Fruit fly (Drosophila melanogaster): ENCODE results near the gene toc.

The toc gene

DNA sequence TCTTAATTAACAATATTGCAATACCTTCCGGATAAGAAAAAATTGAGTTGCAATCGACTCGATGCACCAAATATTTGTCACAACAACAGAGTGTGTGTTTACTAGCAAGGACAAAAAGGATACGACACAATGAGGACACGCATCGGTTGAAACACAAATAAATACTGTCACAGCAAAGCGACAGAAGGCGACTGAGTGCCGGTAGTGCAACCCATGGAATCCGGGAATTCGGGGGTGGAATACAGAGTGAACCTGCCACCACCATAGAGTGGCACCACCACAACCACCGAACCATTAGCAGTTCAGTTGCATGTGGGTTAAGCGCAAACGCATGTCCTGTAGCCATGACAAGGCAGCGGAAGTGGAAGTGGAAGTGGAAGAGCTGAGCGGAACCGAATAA lies 14.2 kb downstream of the toc start:
- TF ChIP-seq ttk (optimal IDR thresholded peaks at IDR 0.05) (no peak), psq (optimal IDR thresholded peaks at IDR 0.05) (no peak), Sin3A (optimal IDR thresholded peaks at IDR 0.05) (no peak), Myc (optimal IDR thresholded peaks at IDR 0.05) (no peak), insv (optimal IDR thresholded peaks at IDR 0.05) (no peak), h (optimal IDR thresholded peaks at IDR 0.05) (no peak)

- no peak for TF ChIP-seq Myc (optimal IDR thresholded peaks at IDR 0.05)
- TF ChIP-seq Sin3A (optimal IDR thresholded peaks at IDR 0.05) = no peak
- TF ChIP-seq psq (optimal IDR thresholded peaks at IDR 0.05) = no peak
- TF ChIP-seq h (optimal IDR thresholded peaks at IDR 0.05) = no peak
Observed at dm6 chr2L:3128335-3128734, 16.3 kb downstream of the toc start, which contains the start of gene CG15403. CG15403 (plus strand) TSS chr2L:3128635.

- TF ChIP-seq psq (optimal IDR thresholded peaks at IDR 0.05) (no peak), Myc (optimal IDR thresholded peaks at IDR 0.05) (no peak)
Observed at dm6 chr2L:3127813-3128212, 16.8 kb downstream of the toc start.

- TF ChIP-seq Myc (optimal IDR thresholded peaks at IDR 0.05) (no peak), h (optimal IDR thresholded peaks at IDR 0.05) (no peak), insv (optimal IDR thresholded peaks at IDR 0.05) (no peak), Sin3A (optimal IDR thresholded peaks at IDR 0.05) (no peak), psq (optimal IDR thresholded peaks at IDR 0.05) (no peak), ttk (optimal IDR thresholded peaks at IDR 0.05) (no peak)
Observed at dm6 chr2L:3124500-3124977, 20.0 kb downstream of the toc start.

DNA sequence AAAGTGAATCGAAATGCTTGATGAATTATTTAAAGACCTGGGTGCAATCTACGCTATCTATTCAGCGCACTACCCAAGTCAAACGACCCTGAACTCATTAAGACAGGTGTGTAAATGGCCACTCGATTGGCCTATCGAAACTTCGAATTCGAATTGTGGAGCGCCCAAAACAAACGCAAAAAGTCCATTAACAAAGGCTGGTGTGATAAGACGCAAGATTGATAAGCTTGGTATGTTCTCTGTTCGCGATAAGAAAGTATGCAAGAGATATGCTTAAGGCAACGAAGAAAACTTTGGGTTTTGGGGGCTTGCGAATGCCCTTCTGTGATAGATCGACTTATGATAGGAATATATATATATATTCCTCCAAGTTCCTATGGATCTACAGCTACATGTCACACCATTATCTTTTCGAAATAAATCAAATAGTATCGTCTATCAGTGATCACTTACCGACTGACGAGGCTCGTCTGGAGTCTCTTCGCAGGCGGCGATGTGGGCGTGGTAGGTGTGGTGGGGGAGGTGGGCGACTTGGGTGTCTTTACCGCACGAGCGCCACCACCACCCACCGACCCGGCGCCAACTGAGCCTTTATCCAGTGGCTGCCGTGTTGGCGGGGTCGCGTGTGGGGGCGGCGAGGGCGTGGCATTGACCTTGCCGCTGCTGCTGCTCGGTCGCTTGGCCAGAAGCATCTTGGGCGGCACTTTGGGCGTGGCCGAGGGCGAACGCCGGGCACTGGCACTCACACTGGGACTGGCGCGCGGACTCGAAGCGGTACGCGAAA lies 20.8 kb downstream of the toc start:
- no peak for TF ChIP-seq Myc (optimal IDR thresholded peaks at IDR 0.05)
- no peak for TF ChIP-seq psq (optimal IDR thresholded peaks at IDR 0.05)
- TF ChIP-seq insv (optimal IDR thresholded peaks at IDR 0.05) = no peak
- no peak for TF ChIP-seq Sin3A (optimal IDR thresholded peaks at IDR 0.05)
- no peak for TF ChIP-seq ttk (optimal IDR thresholded peaks at IDR 0.05)
- TF ChIP-seq h (optimal IDR thresholded peaks at IDR 0.05) = no peak

DNA sequence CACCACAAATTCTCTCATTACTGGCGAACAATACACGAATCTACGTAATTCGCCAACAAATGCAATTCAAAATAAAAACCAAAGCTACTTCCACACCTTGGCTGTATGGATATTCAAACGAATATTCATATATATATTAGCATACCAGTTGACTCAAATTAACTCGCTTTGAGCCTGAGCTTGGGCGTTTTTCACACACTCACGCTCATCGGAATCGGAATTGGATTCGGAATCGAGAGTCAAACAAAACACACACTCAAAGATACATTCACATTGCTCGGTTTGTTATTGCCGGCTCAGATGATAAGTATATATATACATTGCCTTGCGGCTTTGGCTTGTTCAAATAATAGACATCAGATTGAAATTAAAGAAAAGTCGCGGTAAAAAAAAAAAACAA lies 22.4 kb downstream of the toc start:
- TF ChIP-seq Myc (optimal IDR thresholded peaks at IDR 0.05) (no peak), Sin3A (optimal IDR thresholded peaks at IDR 0.05) (no peak), insv (optimal IDR thresholded peaks at IDR 0.05) (no peak), psq (optimal IDR thresholded peaks at IDR 0.05) (no peak), h (optimal IDR thresholded peaks at IDR 0.05) (no peak), ttk (optimal IDR thresholded peaks at IDR 0.05) (no peak)

DNA sequence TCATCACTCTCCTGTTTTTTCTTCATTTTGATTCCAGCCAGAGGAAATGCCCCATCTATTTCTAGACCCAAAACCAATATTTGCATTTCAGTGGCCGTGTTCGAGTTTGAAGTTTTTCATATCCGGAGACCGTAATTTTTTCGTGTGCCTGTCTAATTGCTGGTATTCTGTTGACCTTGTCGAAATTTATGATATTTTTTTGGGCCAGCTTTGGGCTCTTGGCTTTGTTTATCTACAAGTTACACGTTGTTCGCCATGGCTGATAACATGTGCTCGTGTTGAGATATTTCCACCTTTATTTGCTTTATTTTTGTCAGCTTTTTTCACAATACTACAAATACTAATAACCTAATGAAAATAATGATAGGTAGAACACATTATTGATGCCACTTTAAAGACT lies 22.8 kb downstream of the toc start:
- TF ChIP-seq Myc (optimal IDR thresholded peaks at IDR 0.05) (no peak), psq (optimal IDR thresholded peaks at IDR 0.05) (no peak), insv (optimal IDR thresholded peaks at IDR 0.05) (no peak), h (optimal IDR thresholded peaks at IDR 0.05) (no peak), Sin3A (optimal IDR thresholded peaks at IDR 0.05) (no peak)

dm6 chr2L:3121325-3121724 lies 23.3 kb downstream of the toc start:
- TF ChIP-seq Myc (optimal IDR thresholded peaks at IDR 0.05) = no peak
- no peak for TF ChIP-seq h (optimal IDR thresholded peaks at IDR 0.05)
- TF ChIP-seq ttk (optimal IDR thresholded peaks at IDR 0.05) = no peak
- TF ChIP-seq Sin3A (optimal IDR thresholded peaks at IDR 0.05) = no peak
- TF ChIP-seq insv (optimal IDR thresholded peaks at IDR 0.05) = no peak
- no peak for TF ChIP-seq psq (optimal IDR thresholded peaks at IDR 0.05)

DNA sequence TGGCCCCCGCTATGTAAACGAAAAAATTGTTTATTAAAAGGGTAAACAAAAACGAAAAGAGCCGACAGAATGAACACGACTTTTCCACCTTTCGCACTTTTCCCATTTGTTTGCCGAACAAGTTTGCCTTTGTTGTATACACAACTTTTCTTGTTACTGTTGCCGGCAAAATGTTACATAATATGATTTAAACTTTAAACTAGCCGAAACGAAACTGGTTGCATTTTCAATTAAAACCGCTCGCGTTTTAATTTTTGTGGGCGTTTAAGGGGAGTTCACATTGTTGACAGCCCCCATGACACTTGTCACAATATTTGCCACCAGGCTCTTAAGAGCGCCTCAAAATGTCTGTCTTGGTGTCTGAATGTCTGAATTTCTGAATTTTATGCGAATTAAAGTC lies 23.8 kb downstream of the toc start:
- TF ChIP-seq ttk (optimal IDR thresholded peaks at IDR 0.05) (no peak), h (optimal IDR thresholded peaks at IDR 0.05) (no peak), insv (optimal IDR thresholded peaks at IDR 0.05) (no peak), psq (optimal IDR thresholded peaks at IDR 0.05) (no peak), Myc (optimal IDR thresholded peaks at IDR 0.05) (no peak), Sin3A (optimal IDR thresholded peaks at IDR 0.05) (no peak)

DNA sequence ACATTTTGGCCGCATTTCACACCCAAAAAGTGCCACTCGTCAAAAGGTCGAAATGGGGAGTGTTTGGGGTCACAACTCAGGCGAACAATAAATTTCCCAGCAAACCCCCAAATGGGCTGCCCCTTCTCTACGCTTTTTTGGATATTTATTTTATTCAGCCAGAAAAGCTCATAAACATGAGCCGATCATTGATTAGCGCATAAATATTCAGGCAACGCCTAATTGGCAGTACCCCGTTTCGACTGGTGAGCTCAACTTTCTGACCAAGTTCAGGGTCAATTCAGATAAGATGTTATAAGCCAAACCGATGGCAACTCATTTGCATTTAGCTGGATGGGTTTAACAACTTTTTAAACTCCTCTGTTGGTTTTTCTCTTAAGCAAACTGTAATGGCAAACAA lies 25.0 kb downstream of the toc start:
- TF ChIP-seq h (optimal IDR thresholded peaks at IDR 0.05) (no peak), Sin3A (optimal IDR thresholded peaks at IDR 0.05) (no peak)

dm6 chr2L:3114887-3115286 lies 29.7 kb downstream of the toc start:
- TF ChIP-seq insv (optimal IDR thresholded peaks at IDR 0.05) = no peak
- no peak for TF ChIP-seq h (optimal IDR thresholded peaks at IDR 0.05)
- no peak for TF ChIP-seq ttk (optimal IDR thresholded peaks at IDR 0.05)
- TF ChIP-seq Sin3A (optimal IDR thresholded peaks at IDR 0.05) = no peak
- TF ChIP-seq Myc (optimal IDR thresholded peaks at IDR 0.05) = no peak
- TF ChIP-seq psq (optimal IDR thresholded peaks at IDR 0.05) = no peak

DNA sequence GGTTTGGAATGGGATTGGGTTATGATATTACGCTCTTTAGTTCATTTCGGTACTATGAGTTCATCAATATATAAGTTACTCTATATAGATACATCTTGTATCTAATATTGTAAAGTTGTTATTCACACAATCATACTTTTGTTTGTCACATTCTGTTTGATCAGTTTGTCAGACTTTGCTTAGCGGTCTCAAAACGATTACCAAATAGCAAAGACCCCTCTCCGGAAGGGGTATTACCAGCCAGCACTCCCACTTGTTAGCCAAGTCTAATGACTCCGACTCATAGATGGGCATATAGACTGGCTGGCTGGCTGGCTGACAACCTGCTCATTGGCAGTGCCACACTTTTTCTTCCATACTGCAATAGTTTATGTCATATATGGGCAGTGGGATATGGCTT lies 30.5 kb downstream of the toc start:
- TF ChIP-seq psq (optimal IDR thresholded peaks at IDR 0.05) (no peak), Myc (optimal IDR thresholded peaks at IDR 0.05) (no peak), h (optimal IDR thresholded peaks at IDR 0.05) (no peak), insv (optimal IDR thresholded peaks at IDR 0.05) (no peak), Sin3A (optimal IDR thresholded peaks at IDR 0.05) (no peak), ttk (optimal IDR thresholded peaks at IDR 0.05) (no peak)

DNA sequence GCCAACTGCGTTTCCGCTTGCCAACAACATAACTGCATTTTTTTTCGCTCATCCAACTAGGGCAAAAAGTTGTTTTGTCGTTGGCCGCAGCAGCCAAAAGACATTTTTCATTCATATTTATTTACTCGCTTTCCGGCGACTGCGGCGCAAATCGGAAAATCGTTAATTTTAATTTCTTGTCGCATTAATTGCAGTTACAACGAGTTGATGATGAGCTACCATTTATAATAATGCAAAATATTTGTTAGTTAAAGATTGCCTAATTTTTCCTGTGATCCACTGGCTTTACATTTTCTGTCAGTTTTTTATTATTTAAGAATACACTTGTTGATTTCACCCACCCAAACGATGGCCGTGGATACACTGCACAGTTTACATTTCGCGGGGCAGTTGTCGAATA lies 35.2 kb downstream of the toc start, which contains the start of gene PpD6:
Gene PpD6 (plus strand): TSS at position 301 of the 400 bp plus-strand sequence.
- TF ChIP-seq h (optimal IDR thresholded peaks at IDR 0.05) = no peak
- TF ChIP-seq ttk (optimal IDR thresholded peaks at IDR 0.05) = no peak
- TF ChIP-seq Sin3A (optimal IDR thresholded peaks at IDR 0.05) = no peak
- no peak for TF ChIP-seq insv (optimal IDR thresholded peaks at IDR 0.05)
- TF ChIP-seq Myc (optimal IDR thresholded peaks at IDR 0.05) = no peak
- no peak for TF ChIP-seq psq (optimal IDR thresholded peaks at IDR 0.05)

All from Kc167 (cell line).